Fruit fly (Drosophila melanogaster): ENCODE results near the gene CG5938.

The CG5938 gene

dm6 chr3R:27279478-27279877 is 4.9 kb downstream of the CG5938 start:
- TF ChIP-seq Hr78 (GFP tag; optimal IDR thresholded peaks at IDR 0.05), result no peak

dm6 chr3R:27281022-27281810 is 6.6 kb downstream of the CG5938 start:
- TF ChIP-seq ey (GFP tag; optimal IDR thresholded peaks at IDR 0.05) (peak; percentile 97), dsf (GFP tag; optimal IDR thresholded peaks at IDR 0.05; ENCODE audit: borderline replicate concordance) (peak; percentile 36), Abd-B (GFP tag; optimal IDR thresholded peaks at IDR 0.05) (peak; percentile 14), pan (optimal IDR thresholded peaks at IDR 0.05) (no peak), h (GFP tag; optimal IDR thresholded peaks at IDR 0.05) (peak; percentile 97), lola (GFP tag; optimal IDR thresholded peaks at IDR 0.05) (no peak), Vsx2 (GFP tag; optimal IDR thresholded peaks at IDR 0.05; ENCODE audit: partially characterized antibody) (no peak), Hnf4 (GFP tag; optimal IDR thresholded peaks at IDR 0.05) (peak; percentile 93), Myc (optimal IDR thresholded peaks at IDR 0.05) (no peak), CG32264 (GFP tag; optimal IDR thresholded peaks at IDR 0.05) (peak; percentile 92), OdsH (GFP tag; optimal IDR thresholded peaks at IDR 0.05) (peak; percentile 97), sage (GFP tag; optimal IDR thresholded peaks at IDR 0.05) (peak; percentile 88), Rel (GFP tag; optimal IDR thresholded peaks at IDR 0.05) (peak; percentile 66), Rel (tag; optimal IDR thresholded peaks at IDR 0.05) (peak; percentile 54), sv (GFP tag; optimal IDR thresholded peaks at IDR 0.05) (peak; percentile 73), N (GFP tag; optimal IDR thresholded peaks at IDR 0.05) (peak; percentile 47), foxo (GFP tag; optimal IDR thresholded peaks at IDR 0.05) (peak; percentile 83 to 98), Hr78 (GFP tag; optimal IDR thresholded peaks at IDR 0.05) (no peak), psq (GFP tag; optimal IDR thresholded peaks at IDR 0.05) (peak; percentile 92), woc (GFP tag; optimal IDR thresholded peaks at IDR 0.05) (peak; percentile 99), tai (GFP tag; optimal IDR thresholded peaks at IDR 0.05) (no peak), brk (GFP tag; optimal IDR thresholded peaks at IDR 0.05) (no peak), jim (GFP tag; optimal IDR thresholded peaks at IDR 0.05) (peak; percentile 18), Sp1 (GFP tag; optimal IDR thresholded peaks at IDR 0.05) (peak; percentile 92), Hr83 (GFP tag; optimal IDR thresholded peaks at IDR 0.05; ENCODE audit: poor library complexity, severe bottlenecking) (peak; percentile 36), CrebA (GFP tag; optimal IDR thresholded peaks at IDR 0.05; ENCODE audit: borderline replicate concordance) (no peak), dl (GFP tag; optimal IDR thresholded peaks at IDR 0.05; ENCODE audit: insufficient read depth in 1 of 2, partially characterized antibody in 2 of 2) (no peak), Dfd (GFP tag; optimal IDR thresholded peaks at IDR 0.05) (no peak), GATAd (GFP tag; optimal IDR thresholded peaks at IDR 0.05) (no peak), HLH106 (tag; optimal IDR thresholded peaks at IDR 0.05) (peak; percentile 88), Jra (GFP tag; optimal IDR thresholded peaks at IDR 0.05) (peak; percentile 80), br (GFP tag; optimal IDR thresholded peaks at IDR 0.05) (peak; percentile 97), dmrt93B (GFP tag; optimal IDR thresholded peaks at IDR 0.05) (peak; percentile 87), fru (GFP tag; optimal IDR thresholded peaks at IDR 0.05) (peak; percentile 97), Dif (GFP tag; optimal IDR thresholded peaks at IDR 0.05; ENCODE audit: partially characterized antibody) (peak; percentile 40), CG9705 (GFP tag; optimal IDR thresholded peaks at IDR 0.05) (peak; percentile 35), rgr (GFP tag; optimal IDR thresholded peaks at IDR 0.05) (peak; percentile 98), usp (GFP tag; optimal IDR thresholded peaks at IDR 0.05) (no peak), Mio (GFP tag; optimal IDR thresholded peaks at IDR 0.05) (peak; percentile 91)

- no peak for TF ChIP-seq sage (GFP tag; optimal IDR thresholded peaks at IDR 0.05)
Observed at dm6 chr3R:27281811-27282131, 7.2 kb downstream of the CG5938 start.
